Worm (Caenorhabditis elegans) whole organism, mixed stage, embryonic: Measurements from ENCODE around the gene B0457.2.

Source experiments
- M03D4.4 ChIP-seq: sonication (generic microtip); optimal IDR thresholded peaks from 2 replicates; lab custom pipeline; 2017; ENCODE audit warnings: mild to moderate bottlenecking, missing genetic modification characterization, missing compliant biosample characterization
- bed-3 ChIP-seq: fragments of 200-800 bp; sonication (Bioruptor generic); optimal IDR thresholded peaks from 3 replicates; lab custom pipeline; 2018; ENCODE audit warnings: mild to moderate bottlenecking, missing genetic modification characterization, moderate library complexity, missing compliant biosample characterization
- blmp-1 ChIP-seq: fragments of 150-350 bp; optimal IDR thresholded peaks from 2 replicates; lab custom pipeline; 2014; ENCODE audit warnings: missing biosample characterization, missing genetic modification characterization
- ceh-83 ChIP-seq: fragments of 200-800 bp; sonication (Bioruptor generic); optimal IDR thresholded peaks from 2 replicates; lab custom pipeline; 2018; ENCODE audit warnings: mild to moderate bottlenecking, missing genetic modification characterization, missing compliant biosample characterization
- ces-1 ChIP-seq: fragments of 150-350 bp; optimal IDR thresholded peaks from 2 replicates; lab custom pipeline; 2014; ENCODE audit warnings: missing biosample characterization, missing genetic modification reagents, missing genetic modification characterization
- cnd-1 ChIP-seq: fragments of 200-800 bp; sonication (Bioruptor generic); optimal IDR thresholded peaks from 2 replicates; lab custom pipeline; 2018; ENCODE audit warnings: mild to moderate bottlenecking, missing genetic modification characterization, missing compliant biosample characterization
- elt-1 ChIP-seq: sonication (generic microtip); optimal IDR thresholded peaks from 2 replicates; lab custom pipeline; 2017; ENCODE audit warnings: missing genetic modification characterization, mild to moderate bottlenecking, missing compliant biosample characterization, antibody characterized with exemption, moderate library complexity, borderline replicate concordance; ENCODE audit not compliant: insufficient read depth
- elt-3 ChIP-seq: fragments of 150-350 bp; optimal IDR thresholded peaks from 2 replicates; lab custom pipeline; 2014; ENCODE audit warnings: missing biosample characterization, missing genetic modification characterization
- flh-1 ChIP-seq: fragments of 200-800 bp; sonication (Bioruptor generic); optimal IDR thresholded peaks from 2 replicates; lab custom pipeline; 2018; ENCODE audit warnings: mild to moderate bottlenecking, missing genetic modification characterization, moderate library complexity, missing compliant biosample characterization
- hlh-1 ChIP-seq: fragments of 150-350 bp; optimal IDR thresholded peaks from 2 replicates; lab custom pipeline; 2014; ENCODE audit warnings: missing biosample characterization, missing genetic modification reagents, missing genetic modification characterization
- lin-32 ChIP-seq: fragments of 200-800 bp; sonication (Bioruptor generic); optimal IDR thresholded peaks from 2 replicates; lab custom pipeline; 2018; ENCODE audit warnings: mild to moderate bottlenecking, missing genetic modification characterization, missing compliant biosample characterization
- lsy-2 ChIP-seq: fragments of 150-350 bp; optimal IDR thresholded peaks from 2 replicates; lab custom pipeline; 2014; ENCODE audit warnings: missing biosample characterization, missing genetic modification characterization
- mab-5 ChIP-seq: fragments of 150-350 bp; optimal IDR thresholded peaks from 2 replicates; lab custom pipeline; 2014; ENCODE audit warnings: missing biosample characterization, missing genetic modification characterization
- mep-1 ChIP-seq: fragments of 150-350 bp; optimal IDR thresholded peaks from 2 replicates; lab custom pipeline; 2017; ENCODE audit warnings: missing biosample characterization, missing genetic modification reagents, missing genetic modification characterization, inconsistent platforms
- nhr-2 ChIP-seq: fragments of 150-350 bp; optimal IDR thresholded peaks from 2 replicates; lab custom pipeline; 2014; ENCODE audit warnings: missing biosample characterization, missing genetic modification characterization
- nhr-237 ChIP-seq: fragments of 150-350 bp; optimal IDR thresholded peaks from 2 replicates; lab custom pipeline; 2014; ENCODE audit warnings: missing biosample characterization, missing genetic modification characterization
- nhr-28 ChIP-seq: fragments of 150-350 bp; optimal IDR thresholded peaks from 2 replicates; lab custom pipeline; 2014; ENCODE audit warnings: missing biosample characterization, missing genetic modification characterization
- nhr-76 ChIP-seq: sonication (generic microtip); optimal IDR thresholded peaks from 2 replicates; lab custom pipeline; 2017; ENCODE audit warnings: missing biosample characterization, missing genetic modification characterization
- pha-4 ChIP-seq: fragments of 150-350 bp; optimal IDR thresholded peaks from 2 replicates; lab custom pipeline; 2018; ENCODE audit warnings: missing biosample characterization, missing genetic modification reagents, missing genetic modification characterization
- sem-2 ChIP-seq: fragments of 200-800 bp; sonication (Bioruptor generic); optimal IDR thresholded peaks from 2 replicates; lab custom pipeline; 2018; ENCODE audit warnings: mild to moderate bottlenecking, missing genetic modification characterization, missing compliant biosample characterization
- snpc-4 ChIP-seq: fragments of 150-350 bp; optimal IDR thresholded peaks from 2 replicates; lab custom pipeline; 2014; ENCODE audit warnings: missing biosample characterization, missing genetic modification characterization
- tbx-8 ChIP-seq: fragments of 200-800 bp; sonication (Bioruptor generic); optimal IDR thresholded peaks from 2 replicates; lab custom pipeline; 2018; ENCODE audit warnings: mild to moderate bottlenecking, missing genetic modification characterization, moderate library complexity, missing compliant biosample characterization
- unc-120 ChIP-seq: sonication (generic microtip); optimal IDR thresholded peaks from 2 replicates; lab custom pipeline; 2017; ENCODE audit warnings: missing genetic modification characterization, missing compliant biosample characterization; ENCODE audit not compliant: poor library complexity, severe bottlenecking
- unc-39 ChIP-seq: fragments of 150-350 bp; optimal IDR thresholded peaks from 2 replicates; lab custom pipeline; 2014; ENCODE audit warnings: missing biosample characterization, missing genetic modification characterization
- unc-62 ChIP-seq: fragments of 150-350 bp; optimal IDR thresholded peaks from 2 replicates; lab custom pipeline; 2014; ENCODE audit warnings: missing biosample characterization, missing genetic modification reagents, missing genetic modification characterization
- zip-8 ChIP-seq: fragments of 150-350 bp; optimal IDR thresholded peaks from 2 replicates; lab custom pipeline; 2014; ENCODE audit warnings: missing biosample characterization, missing genetic modification characterization
- ztf-11 ChIP-seq: fragments of 150-350 bp; optimal IDR thresholded peaks from 2 replicates; lab custom pipeline; 2014; ENCODE audit warnings: missing biosample characterization, missing genetic modification characterization

The B0457.2 gene

DNA sequence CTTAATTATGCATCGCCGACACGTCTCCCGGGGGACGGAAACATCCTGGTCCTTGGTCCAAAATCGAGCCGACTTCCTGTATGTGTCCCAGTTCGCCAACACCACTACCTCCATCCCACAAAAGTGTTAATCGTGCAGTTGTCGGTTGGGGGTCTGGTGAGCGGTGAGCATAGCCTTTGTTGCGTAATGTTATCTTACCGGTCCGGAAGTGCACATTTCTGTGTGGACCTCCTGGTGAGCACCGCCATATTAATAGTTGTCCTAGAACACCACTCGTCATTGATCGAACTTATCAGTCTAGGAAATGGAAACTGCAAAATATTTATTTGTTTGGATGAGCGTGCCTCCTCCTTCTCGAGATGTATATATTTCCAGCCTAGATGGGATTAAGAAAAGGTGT is 29.1 kb downstream of the B0457.2 start:
- no peak for TF ChIP-seq unc-120 (tag; lab: Kevin White, UChicago)
- TF ChIP-seq ztf-11 (tag; lab: Kevin White, UChicago), result no peak
- TF ChIP-seq hlh-1 (tag; lab: Kevin White, UChicago), result no peak
- no peak for TF ChIP-seq mab-5 (tag; lab: Kevin White, UChicago)
- no peak for TF ChIP-seq unc-62 (GFP tag; lab: Kevin White, UChicago)
- no peak for TF ChIP-seq ceh-83 (GFP tag; lab: Kevin White, UChicago)
- no peak for TF ChIP-seq nhr-76 (tag; lab: Kevin White, UChicago)
- TF ChIP-seq flh-1, result no peak
- no peak for TF ChIP-seq mep-1
- peak; percentile 18 for TF ChIP-seq nhr-2
- TF ChIP-seq zip-8 (tag; lab: Kevin White, UChicago), result peak; percentile 49
- TF ChIP-seq cnd-1 (tag; lab: Kevin White, UChicago), result no peak

DNA sequence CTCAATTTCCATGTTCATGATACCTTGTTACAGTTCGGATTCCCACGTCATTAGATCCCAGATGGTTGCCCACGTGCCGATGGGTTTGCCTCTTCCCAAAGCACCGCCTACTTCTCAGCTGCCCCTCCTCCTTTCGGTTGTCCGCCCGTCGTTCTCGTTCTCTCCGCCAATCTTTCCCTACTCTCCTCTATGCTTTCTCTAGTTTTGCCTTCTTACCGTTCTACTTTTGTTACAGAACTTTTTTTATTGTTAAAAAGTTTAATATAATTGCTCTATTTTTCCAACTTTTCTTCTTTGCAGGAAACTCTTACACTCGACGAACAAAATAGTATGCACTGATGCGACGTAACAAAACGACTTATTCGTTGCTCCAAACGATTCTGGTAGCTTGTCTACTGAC is 29.8 kb downstream of the B0457.2 start, which contains the start of gene lat-1:
lat-1 (plus strand) TSS at position 301 of the 400 bp plus-strand sequence.
- no peak for TF ChIP-seq M03D4.4
- TF ChIP-seq bed-3 (GFP tag; lab: Kevin White, UChicago), result no peak

ce11 chrII:8895895-8896294 is 30.5 kb downstream of the B0457.2 start:
- TF ChIP-seq nhr-76 (tag; lab: Kevin White, UChicago) (no peak), nhr-28 (tag; lab: Kevin White, UChicago) (no peak), elt-1 (tag; lab: Kevin White, UChicago) (no peak), unc-39 (tag; lab: Kevin White, UChicago) (no peak), nhr-237 (no peak), snpc-4 (tag; lab: Kevin White, UChicago) (no peak), cnd-1 (tag; lab: Kevin White, UChicago) (no peak), ces-1 (GFP tag; lab: Kevin White, UChicago) (no peak), M03D4.4 (no peak)
- TF ChIP-seq, all 35 proteins: peak for 0

DNA sequence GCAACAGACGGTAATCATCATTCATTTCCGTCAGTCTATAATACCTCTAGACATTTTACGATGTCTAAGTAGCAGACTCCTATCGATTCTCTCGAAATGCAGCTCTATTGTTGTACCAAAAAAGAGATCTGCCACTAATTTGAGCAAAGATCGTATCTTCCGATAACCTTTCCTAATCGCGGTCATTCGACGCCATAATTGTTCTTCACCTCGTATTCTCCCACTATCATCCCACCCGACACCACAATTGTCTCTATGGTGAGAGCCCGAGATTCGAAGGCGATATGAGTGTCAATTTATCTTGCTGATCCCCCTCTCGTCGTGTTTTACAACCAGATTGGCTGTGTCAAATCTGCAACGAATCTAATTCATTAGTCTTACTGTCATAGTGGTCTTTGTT is 31.0 kb downstream of the B0457.2 start:
- TF ChIP-seq hlh-1 (tag; lab: Kevin White, UChicago) (peak; percentile 6), nhr-2 (peak; percentile 57), blmp-1 (tag; lab: Kevin White, UChicago) (no peak), mab-5 (tag; lab: Kevin White, UChicago) (no peak), elt-1 (tag; lab: Kevin White, UChicago) (peak; percentile 90), nhr-237 (no peak), ztf-11 (tag; lab: Kevin White, UChicago) (no peak), snpc-4 (tag; lab: Kevin White, UChicago) (no peak), tbx-8 (GFP tag; lab: Kevin White, UChicago) (no peak), zip-8 (tag; lab: Kevin White, UChicago) (no peak), pha-4 (no peak), flh-1 (no peak), sem-2 (GFP tag; lab: Kevin White, UChicago) (no peak)
- TF ChIP-seq, all 35 proteins: peak for 3

- no peak for TF ChIP-seq elt-3 (tag; lab: Kevin White, UChicago)
- TF ChIP-seq hlh-1 (tag; lab: Kevin White, UChicago), result peak; percentile 51
Measured at ce11 chrII:8891606-8892005, 34.7 kb downstream of the B0457.2 start.

ce11 chrII:8891042-8891441 is 35.3 kb downstream of the B0457.2 start:
- TF ChIP-seq lin-32 (GFP tag; lab: Kevin White, UChicago), result no peak
- TF ChIP-seq lsy-2 (tag; lab: Kevin White, UChicago), result peak; percentile 63

ce11 chrII:8890530-8890929 is 35.8 kb downstream of the B0457.2 start:
- TF ChIP-seq unc-62 (GFP tag; lab: Kevin White, UChicago), result peak; percentile 57
- TF ChIP-seq hlh-1 (tag; lab: Kevin White, UChicago), result no peak
- TF ChIP-seq elt-1 (tag; lab: Kevin White, UChicago), result peak; percentile 91
- peak; percentile 41 for TF ChIP-seq elt-3 (tag; lab: Kevin White, UChicago)
- TF ChIP-seq, all 35 proteins: peak for 3
